Worm (Caenorhabditis elegans): ENCODE data around the gene F09F7.6.

DNA sequence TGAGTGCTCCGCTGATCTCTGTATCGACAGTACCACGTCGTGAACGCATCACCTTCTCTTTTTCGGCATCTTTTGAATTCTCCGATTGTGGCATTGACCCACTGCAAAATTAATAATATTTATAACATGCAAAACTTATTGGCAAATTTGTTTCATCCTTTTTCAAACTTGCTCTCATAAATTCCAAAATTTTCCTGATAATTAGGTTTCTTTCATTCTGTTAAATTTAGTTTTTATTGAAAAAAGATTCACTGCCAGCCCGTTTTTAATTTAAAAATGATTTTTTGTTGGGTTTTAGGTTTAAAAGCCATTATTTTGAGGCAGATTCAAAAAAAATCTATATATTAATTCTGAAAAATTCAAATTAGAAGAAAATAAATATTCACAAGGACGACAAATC is 48.0 kb upstream of the F09F7.6 start, which contains the start of gene wdr-37:
- TF ChIP-seq nhr-11 (tag; optimal IDR thresholded peaks at IDR 0.05) (no peak), nhr-23 (tag; optimal IDR thresholded peaks at IDR 0.05) (no peak), crh-2 (tag; optimal IDR thresholded peaks at IDR 0.05) (no peak), ceh-16 (tag; optimal IDR thresholded peaks at IDR 0.05) (no peak), unc-39 (tag; optimal IDR thresholded peaks at IDR 0.05) (no peak), unc-55 (GFP tag; optimal IDR thresholded peaks at IDR 0.05) (no peak), elt-3 (tag; optimal IDR thresholded peaks at IDR 0.05) (no peak), nhr-6 (tag; optimal IDR thresholded peaks at IDR 0.05) (no peak), ztf-11 (tag; optimal IDR thresholded peaks at IDR 0.05) (no peak)
